Worm (Caenorhabditis elegans) whole organism, L2 larva: ENCODE results near the gene F36D4.6.

Source experiments
- C34F6.9 ChIP-seq: fragments of 150-350 bp; optimal IDR thresholded peaks from 2 replicates; lab custom pipeline; 2014; ENCODE audit warnings: missing biosample characterization, missing genetic modification characterization
- F13H6.1 ChIP-seq: sonication (generic microtip); optimal IDR thresholded peaks from 2 replicates; lab custom pipeline; 2016; ENCODE audit warnings: missing genetic modification characterization, missing compliant biosample characterization
- alr-1 ChIP-seq: fragments of 150-350 bp; optimal IDR thresholded peaks from 2 replicates; lab custom pipeline; 2014; ENCODE audit warnings: missing biosample characterization, missing genetic modification characterization
- ama-1 ChIP-seq: fragments of 150-350 bp; optimal IDR thresholded peaks from 2 replicates; lab custom pipeline; 2018; ENCODE audit warnings: inconsistent platforms
- blmp-1 ChIP-seq: sonication (generic microtip); optimal IDR thresholded peaks from 2 replicates; lab custom pipeline; 2017; ENCODE audit warnings: missing genetic modification characterization, mild to moderate bottlenecking, missing compliant biosample characterization, antibody characterized with exemption, moderate library complexity; ENCODE audit not compliant: insufficient read depth
- ceh-82 ChIP-seq: fragments of 150-350 bp; optimal IDR thresholded peaks from 2 replicates; lab custom pipeline; 2014; ENCODE audit warnings: missing biosample characterization, missing genetic modification characterization
- elt-1 ChIP-seq: fragments of 150-350 bp; optimal IDR thresholded peaks from 2 replicates; lab custom pipeline; 2014; ENCODE audit warnings: missing biosample characterization, missing genetic modification characterization
- elt-3 ChIP-seq: sonication (generic microtip); optimal IDR thresholded peaks from 2 replicates; lab custom pipeline; 2017; ENCODE audit warnings: missing biosample characterization, missing genetic modification characterization
- fos-1 ChIP-seq: fragments of 150-350 bp; optimal IDR thresholded peaks from 2 replicates; lab custom pipeline; 2014; ENCODE audit warnings: missing biosample characterization, missing genetic modification characterization
- gmeb-1 ChIP-seq: fragments of 150-350 bp; optimal IDR thresholded peaks from 2 replicates; lab custom pipeline; 2014; ENCODE audit warnings: missing biosample characterization, missing genetic modification characterization
- lin-11 ChIP-seq: fragments of 150-350 bp; sonication (generic microtip); optimal IDR thresholded peaks from 2 replicates; lab custom pipeline; 2014; ENCODE audit warnings: missing biosample characterization, missing genetic modification characterization, inconsistent platforms, mixed read lengths
- lin-13 ChIP-seq: fragments of 150-350 bp; optimal IDR thresholded peaks from 2 replicates; lab custom pipeline; 2014; ENCODE audit warnings: missing biosample characterization, missing genetic modification reagents, missing genetic modification characterization
- lin-39 ChIP-seq: fragments of 150-350 bp; optimal IDR thresholded peaks from 2 replicates; lab custom pipeline; 2014; ENCODE audit warnings: missing biosample characterization, missing genetic modification reagents, missing genetic modification characterization
- mab-5 ChIP-seq: fragments of 150-350 bp; optimal IDR thresholded peaks from 2 replicates; lab custom pipeline; 2014; ENCODE audit warnings: missing biosample characterization, missing genetic modification characterization
- mbf-1 ChIP-seq: sonication (generic microtip); optimal IDR thresholded peaks from 2 replicates; lab custom pipeline; 2017; ENCODE audit warnings: missing biosample characterization, missing genetic modification characterization
- mdl-1 ChIP-seq, 2 experiments: fragments of 150-350 bp in 1 of 2; sonication (generic microtip) in 1 of 2; optimal IDR thresholded peaks; 2 replicates each; lab custom pipeline; 2017; ENCODE audit warnings: missing biosample characterization in 2 of 2, missing genetic modification characterization in 2 of 2
- nhr-11 ChIP-seq: fragments of 150-350 bp; optimal IDR thresholded peaks from 2 replicates; lab custom pipeline; 2014; ENCODE audit warnings: missing biosample characterization, missing genetic modification characterization
- nhr-12 ChIP-seq: fragments of 150-350 bp; optimal IDR thresholded peaks from 2 replicates; lab custom pipeline; 2014; ENCODE audit warnings: missing biosample characterization, missing genetic modification characterization
- nhr-129 ChIP-seq: fragments of 150-350 bp; optimal IDR thresholded peaks from 2 replicates; lab custom pipeline; 2014; ENCODE audit warnings: missing biosample characterization, missing genetic modification characterization
- nhr-23 ChIP-seq: fragments of 150-350 bp; optimal IDR thresholded peaks from 2 replicates; lab custom pipeline; 2014; ENCODE audit warnings: missing biosample characterization, missing genetic modification reagents, missing genetic modification characterization
- nhr-237 ChIP-seq: fragments of 150-350 bp; optimal IDR thresholded peaks from 2 replicates; lab custom pipeline; 2014; ENCODE audit warnings: missing biosample characterization, missing genetic modification characterization
- nhr-25 ChIP-seq: fragments of 150-350 bp; sonication (generic microtip); optimal IDR thresholded peaks from 3 replicates; lab custom pipeline; 2014; ENCODE audit warnings: missing biosample characterization, missing genetic modification characterization
- nhr-77 ChIP-seq: fragments of 150-350 bp; optimal IDR thresholded peaks from 2 replicates; lab custom pipeline; 2014; ENCODE audit warnings: missing biosample characterization, missing genetic modification characterization
- peb-1 ChIP-seq: fragments of 150-350 bp; optimal IDR thresholded peaks from 2 replicates; lab custom pipeline; 2014; ENCODE audit warnings: missing biosample characterization, missing genetic modification characterization
- skn-1 ChIP-seq: sonication (generic microtip); optimal IDR thresholded peaks from 2 replicates; lab custom pipeline; 2017; ENCODE audit warnings: missing biosample characterization, missing genetic modification characterization
- sma-3 ChIP-seq: sonication (generic microtip); optimal IDR thresholded peaks from 2 replicates; lab custom pipeline; 2016; ENCODE audit warnings: missing genetic modification reagents, missing genetic modification characterization, missing compliant biosample characterization
- sma-9 ChIP-seq, 2 experiments: fragments of 150-350 bp in 1 of 2; sonication (generic microtip) in 1 of 2; optimal IDR thresholded peaks; 2 replicates each; lab custom pipeline; 2014 to 2016; ENCODE audit warnings: missing genetic modification characterization in 2 of 2, mild to moderate bottlenecking in 1 of 2, missing biosample characterization in 1 of 2, missing compliant biosample characterization in 1 of 2, missing genetic modification reagents in 1 of 2, moderate library complexity in 1 of 2
- snpc-4 ChIP-seq: fragments of 150-350 bp; optimal IDR thresholded peaks from 2 replicates; lab custom pipeline; 2014; ENCODE audit warnings: missing biosample characterization, missing genetic modification characterization
- unc-62 ChIP-seq: fragments of 150-350 bp; optimal IDR thresholded peaks from 2 replicates; lab custom pipeline; 2014; ENCODE audit warnings: missing biosample characterization, missing genetic modification reagents, missing genetic modification characterization
- zag-1 ChIP-seq: fragments of 150-350 bp; optimal IDR thresholded peaks from 2 replicates; lab custom pipeline; 2014; ENCODE audit warnings: missing biosample characterization, missing genetic modification characterization
- ztf-1 ChIP-seq: fragments of 200-800 bp; sonication (Bioruptor generic); conservative IDR thresholded peaks from 2 replicates; pipeline ENCODE4 v1.3.6; 2022; ENCODE audit warnings: missing genetic modification characterization, missing compliant biosample characterization
- ztf-11 ChIP-seq: sonication (generic microtip); optimal IDR thresholded peaks from 2 replicates; lab custom pipeline; 2017; ENCODE audit warnings: missing biosample characterization, missing genetic modification characterization

The F36D4.6 gene

DNA sequence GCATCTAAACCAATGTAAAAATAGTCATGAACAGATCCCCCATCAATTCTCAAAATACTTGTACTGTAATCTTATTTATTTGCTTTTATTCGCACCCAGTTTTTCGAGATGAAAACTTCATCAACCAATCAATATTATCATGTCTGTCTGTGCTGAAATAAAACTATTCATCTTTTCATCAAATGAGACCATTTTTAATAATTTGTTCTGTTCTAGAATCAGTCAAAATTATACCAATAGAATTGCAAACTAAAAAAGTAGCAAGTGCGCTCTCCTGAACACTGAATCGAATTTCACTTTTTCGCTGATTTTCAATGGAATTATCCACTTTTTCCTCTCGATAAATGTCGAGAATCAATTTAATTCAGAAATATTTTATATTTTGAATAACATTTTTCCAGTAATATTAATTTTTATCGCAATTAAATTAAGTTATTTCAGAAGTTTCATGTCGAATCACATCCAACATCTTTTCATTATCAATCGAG, 27.0 kb downstream of the F36D4.6 start, which contains the start of gene trpp-4:
trpp-4 (plus strand) TSS at position 442 of the 488 bp plus-strand sequence.
- TF ChIP-seq blmp-1: peak; percentile 63
- no peak for TF ChIP-seq ztf-1
- TF ChIP-seq C34F6.9: peak; percentile 12

DNA sequence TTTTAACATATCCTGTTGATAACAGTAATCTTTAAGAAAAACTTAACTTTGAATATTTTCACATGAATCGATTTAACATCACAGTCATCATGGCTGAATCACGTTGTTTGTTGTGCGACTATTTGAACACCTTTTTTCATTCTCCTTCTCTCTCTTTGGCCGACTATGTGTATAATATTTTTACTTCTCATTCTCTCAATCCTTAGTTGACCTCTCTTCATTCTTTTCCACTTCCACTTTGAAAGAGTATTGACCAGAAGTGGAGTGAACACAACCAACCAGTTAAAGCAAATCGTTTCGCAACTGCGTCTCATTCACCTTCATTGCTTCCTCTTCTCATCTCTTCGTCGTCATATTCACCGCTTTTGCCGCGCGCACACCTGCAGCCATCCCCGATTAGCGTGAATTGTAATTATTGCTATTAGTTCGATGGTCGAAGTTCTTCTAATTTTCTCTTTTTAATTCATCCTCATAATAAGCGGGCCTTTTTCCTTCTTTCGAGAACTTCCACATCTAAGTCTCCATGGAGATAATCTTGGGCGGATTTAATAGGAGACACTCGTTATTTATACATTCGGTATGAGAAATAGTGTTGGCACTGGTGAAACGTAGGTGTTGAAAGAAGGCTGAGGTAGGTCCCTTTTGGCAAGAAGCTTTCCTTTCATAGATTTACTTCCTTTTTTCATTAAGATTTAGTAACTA, 31.9 kb downstream of the F36D4.6 start:
- TF ChIP-seq ama-1 (lab: Kevin White, UChicago): no peak
- TF ChIP-seq nhr-25: peak; percentile 35

DNA sequence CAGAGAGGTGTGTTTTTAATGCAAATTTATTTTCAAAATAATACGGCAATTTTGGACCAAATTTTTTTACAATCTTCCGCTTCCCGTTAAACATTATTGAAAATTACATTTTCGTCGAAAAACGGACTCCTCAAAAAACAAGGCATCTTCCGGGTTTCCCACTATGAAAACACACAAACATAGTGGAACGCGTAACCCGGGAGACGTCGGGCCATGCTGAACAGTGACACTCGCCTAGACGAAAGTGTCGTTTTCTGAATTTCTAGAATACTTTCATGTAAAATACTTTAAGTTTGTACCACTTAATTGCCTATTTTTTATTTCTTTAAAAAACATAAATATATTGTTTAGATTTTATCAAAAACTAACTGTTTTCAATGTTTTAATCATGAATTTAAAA, 35.0 kb downstream of the F36D4.6 start:
- peak; percentile 95 for TF ChIP-seq snpc-4 (tag; lab: Kevin White, UChicago)
- TF ChIP-seq mab-5: no peak
- no peak for TF ChIP-seq nhr-237 (tag; lab: Kevin White, UChicago)

DNA sequence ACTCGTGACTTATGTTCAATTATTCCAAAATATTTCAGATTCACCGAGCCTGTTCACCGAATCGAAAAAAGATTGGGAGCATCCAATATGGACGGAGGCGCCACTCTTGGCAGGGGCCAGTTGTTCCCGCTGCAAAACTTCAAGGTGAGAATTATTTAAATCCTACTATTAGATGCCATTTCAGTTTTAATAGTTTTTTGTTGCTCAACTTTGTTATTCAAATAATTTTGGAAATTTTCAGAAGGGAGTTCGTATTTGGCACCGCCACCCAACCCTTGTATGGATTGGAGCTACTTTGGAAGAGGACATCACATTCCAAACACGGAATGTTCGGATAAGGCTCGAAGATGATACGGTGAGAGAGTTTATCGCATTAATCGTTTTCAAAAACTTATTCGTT, 40.8 kb downstream of the F36D4.6 start, which contains the start of gene hum-2:
hum-2 (plus strand) TSS at position 33 of the 400 bp plus-strand sequence.
- TF ChIP-seq fos-1 (tag; lab: Kevin White, UChicago): no peak
- TF ChIP-seq mab-5: no peak
- TF ChIP-seq mdl-1 (tag; optimal IDR thresholded peaks at IDR 0.05; lab: Kevin White, UChicago): no peak
- TF ChIP-seq lin-11 (tag; lab: Kevin White, UChicago): no peak
- TF ChIP-seq mbf-1 (tag; lab: Kevin White, UChicago): no peak
- TF ChIP-seq nhr-77 (tag; lab: Kevin White, UChicago): no peak
- TF ChIP-seq, all 48 proteins: peak for 0

DNA sequence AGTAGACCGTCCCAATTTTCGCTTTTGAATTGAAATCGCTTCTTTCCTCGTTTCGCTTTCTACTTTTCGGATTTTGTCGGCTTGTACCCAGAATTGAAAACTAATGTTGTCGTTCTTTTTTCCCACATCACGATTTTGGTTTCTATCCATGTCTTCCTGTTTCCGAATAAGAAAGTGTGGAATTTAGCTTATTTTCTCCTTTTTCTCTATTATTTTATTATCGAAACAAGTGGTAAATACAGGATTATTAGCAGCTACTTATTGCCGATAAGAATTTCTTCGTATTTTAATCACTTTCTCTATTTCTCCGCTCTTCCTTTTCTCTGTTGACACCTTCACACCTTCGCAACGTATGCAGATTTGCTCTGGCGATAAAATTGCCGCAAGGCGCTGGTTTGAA, 42.0 kb downstream of the F36D4.6 start:
- no peak for TF ChIP-seq elt-1 (tag; lab: Kevin White, UChicago)
- TF ChIP-seq lin-39 (tag; lab: Kevin White, UChicago): no peak
- no peak for TF ChIP-seq alr-1 (tag; lab: Kevin White, UChicago)
- no peak for TF ChIP-seq lin-13 (GFP tag; lab: Kevin White, UChicago)
- no peak for TF ChIP-seq ztf-11 (tag; lab: Kevin White, UChicago)
- TF ChIP-seq mab-5: no peak
- no peak for TF ChIP-seq nhr-12
- no peak for TF ChIP-seq sma-9 (GFP tag; optimal IDR thresholded peaks at IDR 0.05; lab: Kevin White, UChicago)
- TF ChIP-seq sma-9 (tag; optimal IDR thresholded peaks at IDR 0.05; lab: Kevin White, UChicago): no peak
- no peak for TF ChIP-seq nhr-23 (tag; lab: Kevin White, UChicago)
- TF ChIP-seq nhr-11: no peak
- TF ChIP-seq gmeb-1: no peak
- no peak for TF ChIP-seq zag-1 (tag; lab: Kevin White, UChicago)
- TF ChIP-seq blmp-1: no peak
- no peak for TF ChIP-seq ceh-82 (tag; lab: Kevin White, UChicago)
- no peak for TF ChIP-seq nhr-237 (tag; lab: Kevin White, UChicago)
- TF ChIP-seq elt-3: no peak
- no peak for TF ChIP-seq nhr-129 (tag; lab: Kevin White, UChicago)

DNA sequence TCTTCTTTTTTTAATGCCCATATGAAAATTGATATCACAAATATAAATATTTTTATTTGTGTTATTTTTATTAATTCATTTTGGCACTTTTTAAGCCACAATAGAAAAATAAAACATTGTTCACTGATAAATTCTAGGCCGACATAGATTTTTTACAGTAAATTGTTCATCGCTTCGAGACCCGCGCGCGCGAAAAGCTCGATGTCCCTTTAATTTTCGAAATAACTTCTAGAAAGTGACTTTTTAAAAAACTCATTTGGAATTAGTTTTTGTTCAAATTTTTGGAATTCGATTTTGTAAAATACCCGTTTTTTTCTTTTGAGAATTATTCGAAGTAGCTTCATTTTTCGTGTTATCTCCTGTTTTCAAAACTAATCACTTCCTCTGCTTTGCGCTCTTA, 42.6 kb downstream of the F36D4.6 start:
- no peak for TF ChIP-seq ama-1 (lab: Kevin White, UChicago)
- TF ChIP-seq peb-1 (tag; lab: Kevin White, UChicago): no peak
- TF ChIP-seq F13H6.1 (tag; lab: Kevin White, UChicago): no peak
- no peak for TF ChIP-seq sma-3 (GFP tag; lab: Kevin White, UChicago)
- TF ChIP-seq unc-62: no peak
- no peak for TF ChIP-seq ceh-82 (tag; lab: Kevin White, UChicago)
- no peak for TF ChIP-seq lin-13 (GFP tag; lab: Kevin White, UChicago)
- TF ChIP-seq skn-1 (tag; lab: Kevin White, UChicago): no peak
- no peak for TF ChIP-seq C34F6.9
